Fruit fly (Drosophila melanogaster): ENCODE results near the gene CG42655.

CG42655 gene

dm6 chr3L:19909234-19910053 lies 44.1 kb downstream of the CG42655 start (continued):
- TF ChIP-seq CG9705 (GFP tag; optimal IDR thresholded peaks at IDR 0.05) (no peak), lola (GFP tag; optimal IDR thresholded peaks at IDR 0.05) (no peak), h (GFP tag; optimal IDR thresholded peaks at IDR 0.05) (no peak)

dm6 chr3L:19908201-19909127 lies 45.0 kb downstream of the CG42655 start:
- no peak for TF ChIP-seq usp (GFP tag; optimal IDR thresholded peaks at IDR 0.05)
- peak; percentile 17 for TF ChIP-seq fru (GFP tag; optimal IDR thresholded peaks at IDR 0.05)
- TF ChIP-seq h (GFP tag; optimal IDR thresholded peaks at IDR 0.05) = peak; percentile 75
- no peak for TF ChIP-seq Rel (GFP tag; optimal IDR thresholded peaks at IDR 0.05)
- TF ChIP-seq Rel (tag; optimal IDR thresholded peaks at IDR 0.05) = peak; percentile 86
- TF ChIP-seq Dif (GFP tag; optimal IDR thresholded peaks at IDR 0.05; ENCODE audit: partially characterized antibody) = peak; percentile 58
- TF ChIP-seq woc (GFP tag; optimal IDR thresholded peaks at IDR 0.05) = peak; percentile 32
- no peak for TF ChIP-seq Hr78 (GFP tag; optimal IDR thresholded peaks at IDR 0.05)
- TF ChIP-seq jim (GFP tag; optimal IDR thresholded peaks at IDR 0.05) = no peak
- TF ChIP-seq foxo (GFP tag; optimal IDR thresholded peaks at IDR 0.05) = peak in 1 of 2 experiments; percentile 14
- no peak for TF ChIP-seq dsf (GFP tag; optimal IDR thresholded peaks at IDR 0.05; ENCODE audit: borderline replicate concordance)
- TF ChIP-seq N (GFP tag; optimal IDR thresholded peaks at IDR 0.05) = peak; percentile 20
- peak; percentile 11 for TF ChIP-seq psq (GFP tag; optimal IDR thresholded peaks at IDR 0.05)
- TF ChIP-seq dl (GFP tag; optimal IDR thresholded peaks at IDR 0.05; ENCODE audit: insufficient read depth in 1 of 2, partially characterized antibody in 2 of 2) = peak in 1 of 2 experiments; percentile 48

- TF ChIP-seq lola (GFP tag; optimal IDR thresholded peaks at IDR 0.05) (no peak), jim (GFP tag; optimal IDR thresholded peaks at IDR 0.05) (no peak), tai (GFP tag; optimal IDR thresholded peaks at IDR 0.05) (no peak), brk (GFP tag; optimal IDR thresholded peaks at IDR 0.05) (no peak)
These were observed 45.8 kb downstream of the CG42655 start for dm6 chr3L:19907706-19908070.

- TF ChIP-seq Dfd (GFP tag; optimal IDR thresholded peaks at IDR 0.05) (no peak), Abd-B (GFP tag; optimal IDR thresholded peaks at IDR 0.05) (no peak), psq (GFP tag; optimal IDR thresholded peaks at IDR 0.05) (peak; percentile 14), Mio (GFP tag; optimal IDR thresholded peaks at IDR 0.05) (no peak), woc (GFP tag; optimal IDR thresholded peaks at IDR 0.05) (no peak), Hr83 (GFP tag; optimal IDR thresholded peaks at IDR 0.05; ENCODE audit: poor library complexity, severe bottlenecking) (peak; percentile 64), HLH106 (tag; optimal IDR thresholded peaks at IDR 0.05) (peak; percentile 34), CG32264 (GFP tag; optimal IDR thresholded peaks at IDR 0.05) (no peak), OdsH (GFP tag; optimal IDR thresholded peaks at IDR 0.05) (peak; percentile 53), fru (GFP tag; optimal IDR thresholded peaks at IDR 0.05) (peak; percentile 10), br (GFP tag; optimal IDR thresholded peaks at IDR 0.05) (peak; percentile 33), tai (GFP tag; optimal IDR thresholded peaks at IDR 0.05) (no peak), Dif (GFP tag; optimal IDR thresholded peaks at IDR 0.05; ENCODE audit: partially characterized antibody) (peak; percentile 4), Hnf4 (GFP tag; optimal IDR thresholded peaks at IDR 0.05) (peak; percentile 25), h (GFP tag; optimal IDR thresholded peaks at IDR 0.05) (peak; percentile 64), Hr78 (GFP tag; optimal IDR thresholded peaks at IDR 0.05) (no peak), dl (GFP tag; optimal IDR thresholded peaks at IDR 0.05; ENCODE audit: insufficient read depth in 1 of 2, partially characterized antibody in 2 of 2) (peak in 1 of 2 experiments; percentile 55), brk (GFP tag; optimal IDR thresholded peaks at IDR 0.05) (no peak), Sp1 (GFP tag; optimal IDR thresholded peaks at IDR 0.05) (peak; percentile 22), foxo (GFP tag; optimal IDR thresholded peaks at IDR 0.05) (peak in 1 of 2 experiments; percentile 19), jim (GFP tag; optimal IDR thresholded peaks at IDR 0.05) (no peak), rgr (GFP tag; optimal IDR thresholded peaks at IDR 0.05) (peak; percentile 41), Rel (GFP tag; optimal IDR thresholded peaks at IDR 0.05) (peak; percentile 44), Rel (tag; optimal IDR thresholded peaks at IDR 0.05) (peak; percentile 84), Jra (GFP tag; optimal IDR thresholded peaks at IDR 0.05) (no peak)
These were observed 46.5 kb downstream of the CG42655 start for dm6 chr3L:19906780-19907705.
